Worm (Caenorhabditis elegans) whole organism, L3 larva: Measurements from ENCODE around the gene F56C3.4.

Experiments
- R02D3.7 ChIP-seq: fragments of 150-350 bp; optimal IDR thresholded peaks from 2 replicates; lab custom pipeline; 2014; ENCODE audit warnings: missing biosample characterization, missing genetic modification characterization
- ZK546.5 ChIP-seq: sonication (generic microtip); optimal IDR thresholded peaks from 2 replicates; lab custom pipeline; 2017; ENCODE audit warnings: missing biosample characterization, missing genetic modification characterization
- aly-2 ChIP-seq: fragments of 150-350 bp; optimal IDR thresholded peaks from 2 replicates; lab custom pipeline; 2014; ENCODE audit warnings: missing biosample characterization, missing genetic modification characterization
- ama-1 ChIP-seq: fragments of 150-350 bp; optimal IDR thresholded peaks from 2 replicates; lab custom pipeline; 2018
- ceh-16 ChIP-seq: sonication (generic microtip); optimal IDR thresholded peaks from 2 replicates; lab custom pipeline; 2017; ENCODE audit warnings: missing biosample characterization, missing genetic modification characterization
- ceh-28 ChIP-seq: fragments of 150-350 bp; optimal IDR thresholded peaks from 2 replicates; lab custom pipeline; 2014; ENCODE audit warnings: missing biosample characterization, missing genetic modification reagents, missing genetic modification characterization
- ceh-82 ChIP-seq: fragments of 150-350 bp; optimal IDR thresholded peaks from 2 replicates; lab custom pipeline; 2014; ENCODE audit warnings: missing biosample characterization, missing genetic modification characterization
- ceh-9 ChIP-seq: sonication (generic microtip); optimal IDR thresholded peaks from 2 replicates; lab custom pipeline; 2018; ENCODE audit warnings: missing biosample characterization, missing genetic modification characterization
- daf-12 ChIP-seq: fragments of 150-350 bp; optimal IDR thresholded peaks from 2 replicates; lab custom pipeline; 2014; ENCODE audit warnings: missing biosample characterization, missing genetic modification reagents, missing genetic modification characterization
- egl-27 ChIP-seq: sonication (generic microtip); optimal IDR thresholded peaks from 4 replicates; lab custom pipeline; 2017; ENCODE audit warnings: missing biosample characterization, missing genetic modification reagents, missing genetic modification characterization
- egl-5 ChIP-seq: fragments of 150-350 bp; optimal IDR thresholded peaks from 2 replicates; lab custom pipeline; 2017; ENCODE audit warnings: missing biosample characterization, missing genetic modification reagents, missing genetic modification characterization, inconsistent platforms
- elt-2 ChIP-seq: sonication (generic microtip); optimal IDR thresholded peaks from 2 replicates; lab custom pipeline; 2016; ENCODE audit warnings: missing genetic modification reagents, mild to moderate bottlenecking, missing genetic modification characterization, missing compliant biosample characterization
- elt-3 ChIP-seq, 3 experiments: fragments of 150-350 bp in 1 of 3; sonication (generic microtip) in 2 of 3; optimal IDR thresholded peaks; 2 replicates in 2 of 3; 4 replicates in 1 of 3; lab custom pipeline; 2014 to 2017; ENCODE audit warnings: missing biosample characterization in 3 of 3, missing genetic modification characterization in 3 of 3
- eor-1 ChIP-seq, 2 experiments: fragments of 150-350 bp; optimal IDR thresholded peaks; 2 replicates each; lab custom pipeline; 2014 to 2018; ENCODE audit warnings: missing biosample characterization in 2 of 2, missing genetic modification characterization in 2 of 2
- fkh-2 ChIP-seq: fragments of 150-350 bp; optimal IDR thresholded peaks from 2 replicates; lab custom pipeline; 2014; ENCODE audit warnings: missing biosample characterization, missing genetic modification reagents, missing genetic modification characterization
- hmg-11 ChIP-seq: sonication (generic microtip); optimal IDR thresholded peaks from 2 replicates; lab custom pipeline; 2016; ENCODE audit warnings: missing genetic modification characterization, missing compliant biosample characterization
- jun-1 ChIP-seq: fragments of 150-350 bp; optimal IDR thresholded peaks from 2 replicates; lab custom pipeline; 2014; ENCODE audit warnings: missing biosample characterization, missing genetic modification reagents, missing genetic modification characterization
- lin-15B ChIP-seq: fragments of 150-350 bp; optimal IDR thresholded peaks from 2 replicates; lab custom pipeline; 2014; ENCODE audit warnings: missing biosample characterization, missing genetic modification characterization
- lin-39 ChIP-seq: fragments of 150-350 bp; optimal IDR thresholded peaks from 2 replicates; lab custom pipeline; 2018; ENCODE audit warnings: missing biosample characterization, missing genetic modification reagents, missing genetic modification characterization
- lsy-12 ChIP-seq: sonication (generic microtip); optimal IDR thresholded peaks from 2 replicates; lab custom pipeline; 2016; ENCODE audit warnings: mild to moderate bottlenecking, missing genetic modification characterization, missing compliant biosample characterization
- mdl-1 ChIP-seq: fragments of 150-350 bp; optimal IDR thresholded peaks from 2 replicates; lab custom pipeline; 2014; ENCODE audit warnings: missing biosample characterization, missing genetic modification characterization
- mml-1 ChIP-seq: fragments of 150-350 bp; sonication (generic microtip); optimal IDR thresholded peaks from 3 replicates; lab custom pipeline; 2014; ENCODE audit warnings: missing biosample characterization, missing genetic modification characterization
- nfya-1 ChIP-seq: sonication (generic microtip); optimal IDR thresholded peaks from 2 replicates; lab custom pipeline; 2017; ENCODE audit warnings: missing genetic modification characterization, mild to moderate bottlenecking, missing compliant biosample characterization, antibody characterized with exemption, moderate library complexity; ENCODE audit not compliant: insufficient read depth
- nhr-11 ChIP-seq: fragments of 150-350 bp; optimal IDR thresholded peaks from 2 replicates; lab custom pipeline; 2014; ENCODE audit warnings: missing biosample characterization, missing genetic modification characterization
- nhr-12 ChIP-seq: fragments of 150-350 bp; optimal IDR thresholded peaks from 2 replicates; lab custom pipeline; 2014; ENCODE audit warnings: missing biosample characterization, missing genetic modification characterization
- nhr-23 ChIP-seq: fragments of 150-350 bp; optimal IDR thresholded peaks from 2 replicates; lab custom pipeline; 2014; ENCODE audit warnings: missing biosample characterization, missing genetic modification reagents, missing genetic modification characterization
- nhr-237 ChIP-seq: fragments of 150-350 bp; optimal IDR thresholded peaks from 2 replicates; lab custom pipeline; 2014; ENCODE audit warnings: missing biosample characterization, missing genetic modification characterization
- nhr-25 ChIP-seq: sonication (generic microtip); optimal IDR thresholded peaks from 2 replicates; lab custom pipeline; 2017; ENCODE audit warnings: missing biosample characterization, missing genetic modification characterization
- nhr-28 ChIP-seq: fragments of 150-350 bp; optimal IDR thresholded peaks from 2 replicates; lab custom pipeline; 2014; ENCODE audit warnings: missing biosample characterization, missing genetic modification characterization
- nhr-43 ChIP-seq: sonication (generic microtip); optimal IDR thresholded peaks from 2 replicates; lab custom pipeline; 2016; ENCODE audit warnings: mild to moderate bottlenecking, missing genetic modification characterization, missing compliant biosample characterization; ENCODE audit not compliant: poor library complexity, severe bottlenecking
- nhr-67 ChIP-seq: fragments of 150-350 bp; optimal IDR thresholded peaks from 2 replicates; lab custom pipeline; 2014; ENCODE audit warnings: missing biosample characterization, missing genetic modification characterization
- nhr-76 ChIP-seq: fragments of 150-350 bp; sonication (generic microtip); optimal IDR thresholded peaks from 5 replicates; lab custom pipeline; 2014; ENCODE audit warnings: missing biosample characterization, missing genetic modification characterization
- nhr-77 ChIP-seq: fragments of 150-350 bp; optimal IDR thresholded peaks from 2 replicates; lab custom pipeline; 2014; ENCODE audit warnings: missing biosample characterization, missing genetic modification characterization
- pha-4 ChIP-seq: fragments of 150-350 bp; optimal IDR thresholded peaks from 2 replicates; lab custom pipeline; 2014; ENCODE audit warnings: missing biosample characterization, missing genetic modification reagents, missing genetic modification characterization
- pqm-1 ChIP-seq: fragments of 150-350 bp; optimal IDR thresholded peaks from 2 replicates; lab custom pipeline; 2017; ENCODE audit warnings: missing biosample characterization, missing genetic modification characterization, inconsistent platforms
- sea-2 ChIP-seq: fragments of 150-350 bp; sonication (generic microtip); optimal IDR thresholded peaks from 4 replicates; lab custom pipeline; 2014; ENCODE audit warnings: missing biosample characterization, missing genetic modification reagents, missing genetic modification characterization
- skn-1 ChIP-seq: fragments of 150-350 bp; optimal IDR thresholded peaks from 2 replicates; lab custom pipeline; 2014; ENCODE audit warnings: missing biosample characterization, missing genetic modification characterization
- snpc-4 ChIP-seq: fragments of 150-350 bp; optimal IDR thresholded peaks from 2 replicates; lab custom pipeline; 2014; ENCODE audit warnings: missing biosample characterization, missing genetic modification characterization
- tbx-2 ChIP-seq: sonication (generic microtip); optimal IDR thresholded peaks from 2 replicates; lab custom pipeline; 2016; ENCODE audit warnings: mild to moderate bottlenecking, missing genetic modification characterization, missing compliant biosample characterization
- unc-39 ChIP-seq: sonication (generic microtip); optimal IDR thresholded peaks from 4 replicates; lab custom pipeline; 2017; ENCODE audit warnings: missing biosample characterization, missing genetic modification characterization
- unc-62 ChIP-seq: fragments of 150-350 bp; sonication (generic microtip); optimal IDR thresholded peaks from 4 replicates; lab custom pipeline; 2014; ENCODE audit warnings: missing biosample characterization, missing genetic modification reagents, missing genetic modification characterization
- zag-1 ChIP-seq: fragments of 150-350 bp; optimal IDR thresholded peaks from 2 replicates; lab custom pipeline; 2014; ENCODE audit warnings: missing biosample characterization, missing genetic modification characterization
- ztf-11 ChIP-seq: fragments of 150-350 bp; optimal IDR thresholded peaks from 2 replicates; lab custom pipeline; 2014; ENCODE audit warnings: missing biosample characterization, missing genetic modification characterization
- ztf-4 ChIP-seq: fragments of 150-350 bp; optimal IDR thresholded peaks from 2 replicates; lab custom pipeline; 2014; ENCODE audit warnings: missing biosample characterization, missing genetic modification characterization

The F56C3.4 gene

DNA sequence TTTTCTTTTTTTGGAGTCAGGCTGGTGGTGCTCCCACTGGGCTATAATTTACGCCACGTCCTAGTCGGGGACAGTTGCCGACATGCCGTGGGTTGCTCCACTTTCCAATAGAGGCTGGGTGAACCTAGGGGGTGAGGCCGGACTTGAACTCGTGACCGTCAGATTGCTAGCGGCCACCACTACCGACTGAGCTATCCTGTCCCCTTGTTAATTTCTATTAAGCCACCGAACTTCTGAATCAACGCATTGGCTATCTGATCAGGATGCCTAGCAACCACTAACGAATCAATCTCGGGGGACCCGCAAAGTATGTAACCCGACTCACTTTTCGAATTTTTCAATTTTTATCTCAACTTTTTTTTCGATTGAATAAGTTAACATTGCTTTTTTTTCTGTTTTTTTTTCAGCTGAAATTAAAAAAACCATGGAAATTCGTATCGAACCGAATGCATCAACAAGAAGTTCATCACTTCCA is 26.4 kb upstream of the F56C3.4 start, which contains the start of gene F56C3.1:
Gene F56C3.1 (plus strand): TSS at position 425 of the 475 bp plus-strand sequence.
- no peak for TF ChIP-seq sea-2 (GFP tag; lab: Kevin White, UChicago)
- peak; percentile 6 for TF ChIP-seq elt-2 (tag; lab: Kevin White, UChicago)

DNA sequence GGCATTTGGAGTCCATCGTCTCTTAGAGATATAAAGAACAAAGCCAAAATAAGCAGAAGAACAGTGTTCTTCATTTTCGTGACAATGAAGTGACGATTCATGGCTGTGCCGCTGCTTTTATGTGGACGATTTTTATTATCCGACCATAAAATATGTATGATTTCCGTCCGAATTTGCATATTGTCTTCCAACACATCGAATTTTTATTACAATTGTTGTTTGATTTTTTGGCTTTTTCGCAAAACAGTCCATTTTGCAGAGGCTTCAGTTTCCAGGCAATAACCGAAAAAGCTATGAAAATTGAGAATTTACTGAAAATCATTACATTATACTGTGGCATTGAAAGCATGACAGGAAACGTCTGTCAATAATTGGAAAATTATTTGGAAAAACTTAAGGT is 24.0 kb upstream of the F56C3.4 start, which contains the start of gene F56C3.8:
Gene F56C3.8 (minus strand): TSS at position 101 of the 400 bp plus-strand sequence.
- TF ChIP-seq zag-1 (tag; lab: Kevin White, UChicago) = no peak
- no peak for TF ChIP-seq eor-1 (tag; optimal IDR thresholded peaks at IDR 0.05; lab: Kevin White, UChicago)
- TF ChIP-seq, all 47 proteins: peak for 0

DNA sequence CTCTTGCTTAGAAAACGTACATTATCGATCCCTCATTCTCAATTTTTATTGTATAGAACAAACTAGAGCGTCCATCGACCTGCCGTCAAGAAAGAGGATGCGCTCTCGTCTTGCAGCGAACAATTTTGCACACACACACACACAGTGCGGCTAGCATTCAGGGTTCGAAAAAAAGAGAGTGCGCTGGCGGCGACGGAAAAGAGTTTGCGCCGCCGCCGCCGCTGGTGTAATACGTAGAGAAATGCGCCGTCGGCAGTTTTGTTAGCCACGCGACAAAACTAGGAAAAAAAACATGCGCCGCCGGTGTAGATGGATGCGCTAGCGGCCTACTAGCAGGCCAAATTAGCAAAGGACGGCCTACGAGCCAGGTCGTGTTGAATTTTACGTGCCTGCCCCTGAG is 23.0 kb upstream of the F56C3.4 start:
- TF ChIP-seq ceh-16 (no peak), ZK546.5 (tag; lab: Kevin White, UChicago) (no peak), ztf-4 (tag; lab: Kevin White, UChicago) (no peak), elt-2 (tag; lab: Kevin White, UChicago) (no peak)

DNA sequence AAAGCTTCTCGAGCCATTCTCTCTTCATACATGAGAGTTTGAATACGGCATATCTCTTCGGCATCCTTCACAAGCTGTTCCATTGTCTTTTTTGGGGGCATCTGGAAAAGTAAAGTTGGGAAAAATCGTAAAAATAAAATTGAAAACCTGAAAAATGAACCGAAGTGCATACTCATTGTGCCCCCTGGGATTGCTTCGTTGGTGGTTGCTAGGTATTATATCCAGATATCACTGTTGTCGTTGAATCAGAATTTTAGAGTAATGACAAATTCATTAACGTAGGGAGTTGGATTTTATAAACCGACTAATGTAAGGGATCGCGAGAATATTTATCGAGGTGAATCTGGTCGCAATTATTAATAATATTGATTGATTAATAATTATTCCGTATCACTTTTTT is 21.0 kb upstream of the F56C3.4 start, which contains the start of gene F56C3.10:
Gene F56C3.10 (minus strand): TSS at position 101 of the 400 bp plus-strand sequence.
- TF ChIP-seq mdl-1 (tag; lab: Kevin White, UChicago) = no peak
- no peak for TF ChIP-seq nfya-1 (tag; lab: Kevin White, UChicago)
- TF ChIP-seq ztf-11 (tag; lab: Kevin White, UChicago) = no peak

DNA sequence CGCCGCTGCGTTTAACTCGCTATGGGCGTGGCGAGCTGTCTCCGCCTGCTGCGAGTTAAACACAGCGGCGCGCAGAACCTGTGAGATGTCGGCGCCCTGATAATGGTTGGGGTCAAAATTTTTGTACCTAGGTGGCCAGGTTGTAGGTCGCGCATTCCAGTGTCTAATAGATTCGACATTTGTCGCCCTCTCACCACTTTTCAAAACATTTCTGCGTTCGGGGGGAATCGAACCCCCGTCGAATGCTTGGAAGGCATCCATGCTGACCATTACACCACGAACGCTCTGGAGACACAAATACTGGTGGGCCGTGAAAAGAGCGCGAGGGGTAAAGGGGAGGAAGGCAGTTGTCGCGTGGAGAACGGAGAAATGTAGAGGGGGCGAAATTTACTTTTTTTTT is 18.9 kb upstream of the F56C3.4 start:
- no peak for TF ChIP-seq nhr-11
- TF ChIP-seq ama-1 (lab: Kevin White, UChicago) = no peak
- TF ChIP-seq nhr-25 = peak; percentile 53
- no peak for TF ChIP-seq ceh-9
- TF ChIP-seq nfya-1 (tag; lab: Kevin White, UChicago) = peak; percentile 34
- TF ChIP-seq ztf-4 (tag; lab: Kevin White, UChicago) = no peak
- TF ChIP-seq lin-39 (tag; lab: Kevin White, UChicago) = no peak
- TF ChIP-seq nhr-23 (tag; lab: Kevin White, UChicago) = peak; percentile 47
- TF ChIP-seq pqm-1 (tag; lab: Kevin White, UChicago) = no peak
- TF ChIP-seq ZK546.5 (tag; lab: Kevin White, UChicago) = no peak
- peak; percentile 53 for TF ChIP-seq pha-4 (tag; lab: Kevin White, UChicago)
- TF ChIP-seq egl-27 (tag; lab: Kevin White, UChicago) = no peak
- no peak for TF ChIP-seq skn-1
- TF ChIP-seq elt-3 (tag; optimal IDR thresholded peaks at IDR 0.05; lab: Kevin White, UChicago) = no peak
- no peak for TF ChIP-seq unc-62 (GFP tag; lab: Kevin White, UChicago)
- no peak for TF ChIP-seq mdl-1 (tag; lab: Kevin White, UChicago)
- no peak for TF ChIP-seq nhr-67 (tag; lab: Kevin White, UChicago)
- no peak for TF ChIP-seq nhr-28 (tag; lab: Kevin White, UChicago)
- peak; percentile 16 for TF ChIP-seq nhr-77 (tag; lab: Kevin White, UChicago)
- no peak for TF ChIP-seq lin-15B (tag; lab: Kevin White, UChicago)
- no peak for TF ChIP-seq mml-1 (tag; lab: Kevin White, UChicago)
- no peak for TF ChIP-seq nhr-237 (tag; lab: Kevin White, UChicago)
- TF ChIP-seq egl-5 = peak; percentile 48
- TF ChIP-seq hmg-11 (tag; lab: Kevin White, UChicago) = peak; percentile 90
- peak; percentile 32 for TF ChIP-seq elt-2 (tag; lab: Kevin White, UChicago)
- no peak for TF ChIP-seq snpc-4 (tag; lab: Kevin White, UChicago)
- peak; percentile 29 for TF ChIP-seq ceh-28 (tag; lab: Kevin White, UChicago)
- TF ChIP-seq lsy-12 (tag; lab: Kevin White, UChicago) = peak; percentile 2
- TF ChIP-seq nhr-12 (tag; lab: Kevin White, UChicago) = no peak
- TF ChIP-seq sea-2 (GFP tag; lab: Kevin White, UChicago) = no peak
- peak; percentile 76 for TF ChIP-seq nhr-43 (tag; lab: Kevin White, UChicago)
- TF ChIP-seq tbx-2 (tag; lab: Kevin White, UChicago) = peak; percentile 81
- no peak for TF ChIP-seq ceh-82
- TF ChIP-seq ceh-16 = no peak
- TF ChIP-seq eor-1 (tag; optimal IDR thresholded peaks at IDR 0.05; lab: Kevin White, UChicago) = no peak
- TF ChIP-seq unc-39 (tag; lab: Kevin White, UChicago) = no peak
- no peak for TF ChIP-seq daf-12 (tag; lab: Kevin White, UChicago)
- no peak for TF ChIP-seq nhr-76 (tag; lab: Kevin White, UChicago)
- no peak for TF ChIP-seq aly-2 (tag; lab: Kevin White, UChicago)
- peak; percentile 44 for TF ChIP-seq jun-1 (tag; lab: Kevin White, UChicago)
- no peak for TF ChIP-seq ztf-11 (tag; lab: Kevin White, UChicago)
- no peak for TF ChIP-seq zag-1 (tag; lab: Kevin White, UChicago)
- TF ChIP-seq fkh-2 (tag; lab: Kevin White, UChicago) = no peak
- TF ChIP-seq R02D3.7 (tag; lab: Kevin White, UChicago) = no peak
